Worm (Caenorhabditis elegans) whole organism, L4 larva: Measurements from ENCODE around the gene F47B7.3.
A peak's percentile ranks its signal among the peaks of the same experiment; 100 is the strongest.

ENCODE experiments used
- ama-1 ChIP-seq: fragments of 150-350 bp; optimal IDR thresholded peaks from 2 replicates; lab custom pipeline; 2014; ENCODE audit warnings: inconsistent platforms, mixed read lengths
- ceh-20 ChIP-seq: fragments of 200-800 bp; sonication (Bioruptor generic); IDR thresholded peaks from 2 replicates; pipeline ENCODE4 v1.3.6; 2022; ENCODE audit warnings: missing genetic modification reagents, missing genetic modification characterization, missing compliant biosample characterization
- ces-1 ChIP-seq: fragments of 150-350 bp; sonication (generic microtip); optimal IDR thresholded peaks from 4 replicates; lab custom pipeline; 2014; ENCODE audit warnings: missing biosample characterization, missing genetic modification reagents, missing genetic modification characterization
- daf-8 ChIP-seq: fragments of 200-800 bp; sonication (Bioruptor generic); IDR thresholded peaks from 2 replicates; pipeline ENCODE4 v1.3.6; 2022; ENCODE audit warnings: missing genetic modification characterization, missing compliant biosample characterization
- egl-43 ChIP-seq: fragments of 200-800 bp; sonication (Bioruptor generic); IDR thresholded peaks from 2 replicates; pipeline ENCODE4 v1.3.6; 2022; ENCODE audit warnings: missing genetic modification reagents, missing genetic modification characterization, missing compliant biosample characterization
- nhr-76 ChIP-seq: fragments of 150-350 bp; optimal IDR thresholded peaks from 2 replicates; lab custom pipeline; 2014; ENCODE audit warnings: missing biosample characterization, missing genetic modification characterization
- nhr-77 ChIP-seq: fragments of 150-350 bp; optimal IDR thresholded peaks from 2 replicates; lab custom pipeline; 2014; ENCODE audit warnings: missing biosample characterization, missing genetic modification characterization
- unc-62 ChIP-seq, 3 experiments: fragments of 150-350 bp in 1 of 3; sonication (generic microtip); optimal IDR thresholded peaks in 2 of 3; peaks in 1 of 3; 1 replicate in 1 of 3; 2 replicates in 2 of 3; lab custom pipeline; 2014 to 2017; ENCODE audit warnings: missing biosample characterization in 3 of 3, missing genetic modification characterization in 3 of 3, missing genetic modification reagents in 3 of 3, missing genotype in 1 of 3

DNA sequence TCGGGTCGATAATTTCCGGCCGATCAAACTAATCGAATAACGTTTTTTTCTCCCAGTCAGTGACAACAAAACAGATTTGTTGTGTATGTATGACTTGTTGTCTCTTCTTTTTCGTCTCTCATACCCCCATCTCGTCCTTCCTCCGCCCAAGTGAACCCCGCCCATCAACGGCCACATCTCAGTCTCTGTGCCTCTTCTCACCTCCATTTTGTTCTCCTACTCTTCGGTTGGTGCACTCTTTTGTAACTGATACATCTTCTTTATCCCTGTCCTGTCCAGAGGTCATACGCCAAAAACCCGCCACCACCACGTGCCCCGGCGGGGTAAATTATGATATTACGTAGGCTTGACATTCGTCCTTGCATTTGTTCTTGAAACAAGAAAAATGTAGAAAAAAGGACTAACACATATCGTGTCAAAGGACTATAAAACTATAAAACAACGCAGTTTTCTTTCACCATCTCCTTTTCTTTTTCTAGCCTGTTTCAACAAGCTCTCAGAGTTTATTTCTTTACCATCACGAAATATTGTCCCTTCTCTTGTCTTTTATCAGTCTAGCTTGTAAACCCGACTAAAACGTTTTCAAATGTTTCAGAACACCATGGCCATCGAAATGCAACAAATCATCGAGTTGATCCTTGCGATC is 23.4 kb upstream of the F47B7.3 start, which contains the start of gene pmpl-1:
- TF ChIP-seq ceh-20 (GFP tag; lab: Robert Waterston, UW) (no peak), nhr-77 (no peak), unc-62 (GFP tag; optimal IDR thresholded peaks at IDR 0.05 in 1 of 2; lab: Kevin White, UChicago) (peak in 1 of 2 experiments; percentile 93), unc-62 (tag; optimal IDR thresholded peaks at IDR 0.05; lab: Kevin White, UChicago) (no peak), egl-43 (GFP tag; lab: Robert Waterston, UW) (no peak), ama-1 (lab: Kevin White, UChicago) (peak; percentile 81), nhr-76 (no peak), ces-1 (GFP tag; lab: Kevin White, UChicago) (no peak), daf-8 (no peak)
